Fruit fly (Drosophila melanogaster): ENCODE data around the gene Gbeta13F.

Gene Gbeta13F

DNA sequence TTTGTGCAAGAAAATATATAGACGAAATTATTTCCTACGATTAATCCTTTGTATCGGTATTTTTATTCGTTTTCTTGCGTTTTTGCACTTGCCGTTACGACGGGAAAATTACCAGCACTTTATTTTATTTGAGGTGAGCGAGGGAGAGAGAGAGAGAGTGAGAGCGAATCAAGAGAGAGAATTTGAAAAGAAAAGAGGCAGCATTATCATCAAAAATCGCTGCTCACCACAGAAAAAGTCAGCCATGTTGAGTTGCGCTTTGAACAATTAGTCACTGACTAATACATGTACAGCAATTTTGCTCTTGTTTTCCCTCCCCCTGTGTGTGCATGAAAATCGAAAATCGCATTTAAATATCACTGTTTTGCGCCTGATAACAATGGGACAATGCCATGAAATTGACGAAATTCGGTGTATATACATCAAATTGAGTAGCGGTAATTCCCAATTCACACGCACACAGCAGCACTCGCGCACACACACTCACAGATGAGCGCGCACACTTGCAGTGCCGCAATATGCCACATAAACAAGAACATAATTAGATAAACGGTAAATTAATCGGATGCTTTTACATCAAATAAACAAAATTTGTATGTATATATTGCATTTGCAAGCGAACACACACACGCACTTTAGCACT is 25.2 kb upstream of the Gbeta13F start (continued):
- no peak for TF ChIP-seq MTF-1 (GFP tag; optimal IDR thresholded peaks at IDR 0.05; ENCODE audit: borderline replicate concordance)
- no peak for TF ChIP-seq CG17612 (GFP tag; IDR thresholded peaks at IDR 0.05)
- TF ChIP-seq TFAM (GFP tag; optimal IDR thresholded peaks at IDR 0.05), result no peak
- TF ChIP-seq CG34376 (GFP tag; optimal IDR thresholded peaks at IDR 0.05), result peak; percentile 49
- TF ChIP-seq CG17359 (tag; optimal IDR thresholded peaks at IDR 0.05), result no peak
- TF ChIP-seq CG8359 (GFP tag; optimal IDR thresholded peaks at IDR 0.05; ENCODE audit: borderline replicate concordance), result no peak
- TF ChIP-seq chinmo (GFP tag; IDR thresholded peaks at IDR 0.05; ENCODE audit: partially characterized antibody), result peak; percentile 51; the same call in 1 of the 4 replicates
- TF ChIP-seq CG3726 (GFP tag; IDR thresholded peaks at IDR 0.05), result no peak
- peak; percentile 95 for TF ChIP-seq cg (GFP tag; optimal IDR thresholded peaks at IDR 0.05)
- TF ChIP-seq fru (optimal IDR thresholded peaks at IDR 0.05), result no peak
- no peak for TF ChIP-seq sens-2 (GFP tag; IDR thresholded peaks at IDR 0.05)
- no peak for TF ChIP-seq CG1529 (GFP tag; optimal IDR thresholded peaks at IDR 0.05)
- TF ChIP-seq Tbp (GFP tag; optimal IDR thresholded peaks at IDR 0.05), result no peak
- TF ChIP-seq CG6272 (GFP tag; IDR thresholded peaks at IDR 0.05), result no peak
- no peak for TF ChIP-seq bsh (GFP tag; optimal IDR thresholded peaks at IDR 0.05)

DNA sequence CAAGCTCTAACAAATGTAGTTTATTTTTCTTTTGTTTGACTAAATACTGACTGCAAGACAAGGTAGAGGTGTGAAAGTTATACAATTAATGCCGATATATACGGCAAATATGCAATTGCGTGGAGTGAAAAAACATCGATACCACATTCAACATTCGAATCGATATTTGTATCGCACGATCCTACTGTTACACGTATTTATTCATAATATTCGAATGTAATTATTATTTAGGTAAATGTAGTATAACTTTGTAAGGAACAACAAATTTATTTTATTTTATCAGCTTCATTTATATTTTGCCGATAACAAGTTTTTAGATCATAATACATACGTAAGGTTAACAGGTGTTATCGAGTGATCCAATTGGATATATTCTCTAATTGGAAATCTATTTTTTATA is 24.5 kb upstream of the Gbeta13F start, which contains the start of gene Chc:
Gene Chc (minus strand): TSS at position 98 of the 400 bp plus-strand sequence.
- TF ChIP-seq chinmo (GFP tag; IDR thresholded peaks at IDR 0.05; ENCODE audit: partially characterized antibody) (peak; percentile 98), CG12219 (GFP tag; optimal IDR thresholded peaks at IDR 0.05) (no peak), CG14710 (tag; optimal IDR thresholded peaks at IDR 0.05) (peak; percentile 54), Jarid2 (GFP tag; optimal IDR thresholded peaks at IDR 0.05) (no peak), Ets97D (GFP tag; optimal IDR thresholded peaks at IDR 0.05) (peak; percentile 30), CG9437 (GFP tag; optimal IDR thresholded peaks at IDR 0.05) (peak; percentile 16), CG14860 (GFP tag; IDR thresholded peaks at IDR 0.05; ENCODE audit: partially characterized antibody) (peak; percentile 97), CG10543 (GFP tag; optimal IDR thresholded peaks at IDR 0.05) (no peak), mam (GFP tag; optimal IDR thresholded peaks at IDR 0.05) (peak; percentile 5), zen2 (GFP tag; IDR thresholded peaks at IDR 0.05; ENCODE audit: partially characterized antibody) (peak; percentile 95), knrl (GFP tag; IDR thresholded peaks at IDR 0.05; ENCODE audit: partially characterized antibody) (peak; percentile 96), Med (GFP tag) (peak; percentile 76), Hr51 (GFP tag; optimal IDR thresholded peaks at IDR 0.05) (no peak), Fer1 (GFP tag; optimal IDR thresholded peaks at IDR 0.05) (no peak), Dp (GFP tag; optimal IDR thresholded peaks at IDR 0.05) (peak; percentile 43), CG7963 (GFP tag; IDR thresholded peaks at IDR 0.05; ENCODE audit: partially characterized antibody) (peak; percentile 97), CG6854 (GFP tag; optimal IDR thresholded peaks at IDR 0.05) (no peak), CG4820 (GFP tag; optimal IDR thresholded peaks at IDR 0.05) (no peak), CG8765 (GFP tag; IDR thresholded peaks at IDR 0.05) (no peak), trem (tag; optimal IDR thresholded peaks at IDR 0.05) (peak; percentile 44), CG6791 (GFP tag; IDR thresholded peaks at IDR 0.05; ENCODE audit: partially characterized antibody) (peak; percentile 98), CG42726 (GFP tag; IDR thresholded peaks at IDR 0.05; ENCODE audit: partially characterized antibody) (peak; percentile 96), CG9932 (GFP tag; IDR thresholded peaks at IDR 0.05) (peak; percentile 64), CG34224 (GFP tag; IDR thresholded peaks at IDR 0.05; ENCODE audit: partially characterized antibody) (peak; percentile 97), CG12391 (tag; optimal IDR thresholded peaks at IDR 0.05) (peak; percentile 3), CG16813 (GFP tag; IDR thresholded peaks at IDR 0.05; ENCODE audit: partially characterized antibody) (peak; percentile 98), nerfin-2 (GFP tag; IDR thresholded peaks at IDR 0.05; ENCODE audit: partially characterized antibody) (peak; percentile 93), CG3995 (GFP tag; optimal IDR thresholded peaks at IDR 0.05) (peak; percentile 90), mld (GFP tag; IDR thresholded peaks at IDR 0.05; ENCODE audit: partially characterized antibody) (peak; percentile 95), HmgZ (tag; optimal IDR thresholded peaks at IDR 0.05) (peak; percentile 58), CG2129 (GFP tag; IDR thresholded peaks at IDR 0.05; ENCODE audit: partially characterized antibody) (peak; percentile 88), CG1792 (GFP tag; optimal IDR thresholded peaks at IDR 0.05) (no peak), unc-4 (GFP tag; IDR thresholded peaks at IDR 0.05; ENCODE audit: partially characterized antibody) (peak; percentile 95)

Measured in whole organism, embryonic.